Fruit fly (Drosophila melanogaster): ENCODE results near the gene Surf6.

dm6 chr3R:19902328-19902727 lies 2.3 kb downstream of the Surf6 start:
- TF ChIP-seq Myc (optimal IDR thresholded peaks at IDR 0.05) (no peak), usp (GFP tag; optimal IDR thresholded peaks at IDR 0.05) (no peak), CrebA (GFP tag; optimal IDR thresholded peaks at IDR 0.05; ENCODE audit: borderline replicate concordance) (no peak), Mio (GFP tag; optimal IDR thresholded peaks at IDR 0.05) (no peak), foxo (GFP tag; optimal IDR thresholded peaks at IDR 0.05) (no peak), GATAd (GFP tag; optimal IDR thresholded peaks at IDR 0.05) (no peak), fru (GFP tag; optimal IDR thresholded peaks at IDR 0.05) (no peak), Abd-B (GFP tag; optimal IDR thresholded peaks at IDR 0.05) (no peak), Jra (GFP tag; optimal IDR thresholded peaks at IDR 0.05) (no peak), Hr83 (GFP tag; optimal IDR thresholded peaks at IDR 0.05; ENCODE audit: poor library complexity, severe bottlenecking) (no peak), psq (GFP tag; optimal IDR thresholded peaks at IDR 0.05) (no peak), Hr78 (GFP tag; optimal IDR thresholded peaks at IDR 0.05) (no peak), Dfd (GFP tag; optimal IDR thresholded peaks at IDR 0.05) (no peak)

Measured in whole organism, wandering third instar larva.